Worm (Caenorhabditis elegans): ENCODE results near the gene F56D6.21.

DNA sequence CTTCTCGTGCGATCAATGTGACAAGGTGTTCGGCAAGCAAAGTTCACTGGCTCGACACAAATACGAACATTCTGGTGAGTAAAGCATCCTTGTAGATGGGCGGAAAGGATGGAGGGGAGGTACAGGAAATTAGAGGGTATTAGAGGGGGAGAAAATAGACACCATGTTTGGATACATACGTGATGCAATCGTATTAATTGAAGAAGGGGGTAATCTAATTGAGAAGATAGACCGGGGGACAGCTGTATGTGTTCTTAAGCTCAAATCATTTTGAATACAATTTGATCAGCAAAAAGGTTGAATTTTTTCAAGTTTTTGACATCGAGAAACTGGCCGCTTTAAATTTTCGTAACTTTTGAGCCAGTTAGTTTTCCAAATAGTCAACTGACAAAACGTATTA, 44.3 kb upstream of the F56D6.21 start:
- TF ChIP-seq unc-39 (tag; optimal IDR thresholded peaks at IDR 0.05) (no peak), nhr-11 (tag; optimal IDR thresholded peaks at IDR 0.05) (no peak), fos-1 (tag; optimal IDR thresholded peaks at IDR 0.05) (no peak), lin-11 (tag; optimal IDR thresholded peaks at IDR 0.05) (no peak), zag-1 (tag; optimal IDR thresholded peaks at IDR 0.05) (no peak), R02D3.7 (tag; optimal IDR thresholded peaks at IDR 0.05) (no peak), ztf-4 (tag; optimal IDR thresholded peaks at IDR 0.05) (no peak), F13H6.1 (tag; optimal IDR thresholded peaks at IDR 0.05) (no peak), elt-3 (tag; optimal IDR thresholded peaks at IDR 0.05) (no peak), nhr-10 (tag; optimal IDR thresholded peaks at IDR 0.05) (no peak), mab-5 (tag; optimal IDR thresholded peaks at IDR 0.05) (no peak), ceh-82 (tag; optimal IDR thresholded peaks at IDR 0.05) (no peak), egl-27 (tag; optimal IDR thresholded peaks at IDR 0.05) (no peak), mdl-1 (tag; optimal IDR thresholded peaks at IDR 0.05) (no peak)

All from whole organism, L2 larva.